Fruit fly (Drosophila melanogaster) whole organism, prepupa: ENCODE data around the gene stas.
A peak's percentile ranks its signal among the peaks of the same experiment; 100 is the strongest.

ENCODE experiments used
- CG6792 ChIP-seq: fragments of 200-800 bp; sonication (Bioruptor generic); optimal IDR thresholded peaks from 3 replicates; lab custom pipeline; 2016; ENCODE audit warnings: missing biosample characterization, missing genetic modification characterization
- CG6808 ChIP-seq: fragments of 200-800 bp; sonication (Bioruptor generic); optimal IDR thresholded peaks from 3 replicates; lab custom pipeline; 2017; ENCODE audit warnings: missing biosample characterization, missing genetic modification characterization, mild to moderate bottlenecking, moderate library complexity, missing genetic modification reagents
- CG7368 ChIP-seq: fragments of 200-800 bp; sonication (Bioruptor generic); optimal IDR thresholded peaks from 3 replicates; lab custom pipeline; 2016; ENCODE audit warnings: missing biosample characterization, missing genetic modification characterization
- Eip75B ChIP-seq: fragments of 200-800 bp; sonication (Bioruptor generic); optimal IDR thresholded peaks from 3 replicates; lab custom pipeline; 2016; ENCODE audit warnings: missing biosample characterization, missing genetic modification characterization
- Eip78C ChIP-seq: fragments of 200-800 bp; sonication (Bioruptor generic); peaks from one replicate; lab custom pipeline; 2016; ENCODE audit warnings: missing biosample characterization, missing genetic modification characterization
- Eip93F ChIP-seq: fragments of 200-800 bp; sonication (Bioruptor generic); optimal IDR thresholded peaks from 2 replicates; lab custom pipeline; 2016; ENCODE audit warnings: missing biosample characterization, mild to moderate bottlenecking, missing genetic modification characterization
- Hr4 ChIP-seq: fragments of 200-800 bp; sonication (Bioruptor generic); optimal IDR thresholded peaks from 3 replicates; lab custom pipeline; 2016; ENCODE audit warnings: missing biosample characterization, missing genetic modification characterization
- fd85E ChIP-seq: fragments of 200-800 bp; sonication (Bioruptor generic); optimal IDR thresholded peaks from 3 replicates; lab custom pipeline; 2016; ENCODE audit warnings: missing biosample characterization, missing genetic modification characterization
- vri ChIP-seq: fragments of 200-800 bp; sonication (Bioruptor generic); optimal IDR thresholded peaks from 3 replicates; lab custom pipeline; 2016; ENCODE audit warnings: missing biosample characterization, mild to moderate bottlenecking, missing genetic modification characterization

stas gene

dm6 chrX:17575846-17576245 lies 51.8 kb downstream of the stas start (continued):
- TF ChIP-seq fd85E (GFP tag; lab: Kevin White, UChicago) (no peak), Hr4 (GFP tag; lab: Kevin White, UChicago) (no peak), CG7368 (no peak), Eip75B (GFP tag; lab: Kevin White, UChicago) (no peak), vri (GFP tag; lab: Kevin White, UChicago) (no peak), CG6792 (GFP tag; lab: Kevin White, UChicago) (no peak), Eip78C (GFP tag; lab: Kevin White, UChicago) (peak; percentile 8), Eip93F (GFP tag; lab: Kevin White, UChicago) (no peak), CG6808 (GFP tag; lab: Kevin White, UChicago) (no peak)
